Worm (Caenorhabditis elegans) whole organism, L3 larva: Measurements from ENCODE around the gene T28D9.11.
A peak's percentile ranks its signal among the peaks of the same experiment; 100 is the strongest.

Source experiments
- R02D3.7 ChIP-seq: fragments of 150-350 bp; optimal IDR thresholded peaks from 2 replicates; lab custom pipeline; 2014; ENCODE audit warnings: missing biosample characterization, missing genetic modification characterization
- ZK546.5 ChIP-seq: sonication (generic microtip); optimal IDR thresholded peaks from 2 replicates; lab custom pipeline; 2017; ENCODE audit warnings: missing biosample characterization, missing genetic modification characterization
- aly-2 ChIP-seq: fragments of 150-350 bp; optimal IDR thresholded peaks from 2 replicates; lab custom pipeline; 2014; ENCODE audit warnings: missing biosample characterization, missing genetic modification characterization
- ama-1 ChIP-seq: fragments of 150-350 bp; optimal IDR thresholded peaks from 2 replicates; lab custom pipeline; 2018
- ceh-16 ChIP-seq: sonication (generic microtip); optimal IDR thresholded peaks from 2 replicates; lab custom pipeline; 2017; ENCODE audit warnings: missing biosample characterization, missing genetic modification characterization
- ceh-28 ChIP-seq: fragments of 150-350 bp; optimal IDR thresholded peaks from 2 replicates; lab custom pipeline; 2014; ENCODE audit warnings: missing biosample characterization, missing genetic modification reagents, missing genetic modification characterization
- ceh-9 ChIP-seq: sonication (generic microtip); optimal IDR thresholded peaks from 2 replicates; lab custom pipeline; 2018; ENCODE audit warnings: missing biosample characterization, missing genetic modification characterization
- daf-12 ChIP-seq: fragments of 150-350 bp; optimal IDR thresholded peaks from 2 replicates; lab custom pipeline; 2014; ENCODE audit warnings: missing biosample characterization, missing genetic modification reagents, missing genetic modification characterization
- egl-27 ChIP-seq: sonication (generic microtip); optimal IDR thresholded peaks from 4 replicates; lab custom pipeline; 2017; ENCODE audit warnings: missing biosample characterization, missing genetic modification reagents, missing genetic modification characterization
- egl-5 ChIP-seq: fragments of 150-350 bp; optimal IDR thresholded peaks from 2 replicates; lab custom pipeline; 2017; ENCODE audit warnings: missing biosample characterization, missing genetic modification reagents, missing genetic modification characterization, inconsistent platforms
- elt-1 ChIP-seq: fragments of 150-350 bp; optimal IDR thresholded peaks from 2 replicates; lab custom pipeline; 2014; ENCODE audit warnings: missing biosample characterization, missing genetic modification characterization
- elt-2 ChIP-seq: sonication (generic microtip); optimal IDR thresholded peaks from 2 replicates; lab custom pipeline; 2016; ENCODE audit warnings: missing genetic modification reagents, mild to moderate bottlenecking, missing genetic modification characterization, missing compliant biosample characterization
- elt-3 ChIP-seq, 3 experiments: fragments of 150-350 bp in 1 of 3; sonication (generic microtip) in 2 of 3; optimal IDR thresholded peaks; 2 replicates in 2 of 3; 4 replicates in 1 of 3; lab custom pipeline; 2014 to 2017; ENCODE audit warnings: missing biosample characterization in 3 of 3, missing genetic modification characterization in 3 of 3
- fkh-10 ChIP-seq: sonication (generic microtip); optimal IDR thresholded peaks from 2 replicates; lab custom pipeline; 2017; ENCODE audit warnings: missing biosample characterization, missing genetic modification reagents, missing genetic modification characterization
- fos-1 ChIP-seq: fragments of 150-350 bp; optimal IDR thresholded peaks from 2 replicates; lab custom pipeline; 2014; ENCODE audit warnings: missing biosample characterization, missing genetic modification characterization
- hmg-11 ChIP-seq: sonication (generic microtip); optimal IDR thresholded peaks from 2 replicates; lab custom pipeline; 2016; ENCODE audit warnings: missing genetic modification characterization, missing compliant biosample characterization
- jun-1 ChIP-seq: fragments of 150-350 bp; optimal IDR thresholded peaks from 2 replicates; lab custom pipeline; 2014; ENCODE audit warnings: missing biosample characterization, missing genetic modification reagents, missing genetic modification characterization
- lin-15B ChIP-seq: fragments of 150-350 bp; optimal IDR thresholded peaks from 2 replicates; lab custom pipeline; 2014; ENCODE audit warnings: missing biosample characterization, missing genetic modification characterization
- lin-39 ChIP-seq: fragments of 150-350 bp; optimal IDR thresholded peaks from 2 replicates; lab custom pipeline; 2018; ENCODE audit warnings: missing biosample characterization, missing genetic modification reagents, missing genetic modification characterization
- lsy-12 ChIP-seq: sonication (generic microtip); optimal IDR thresholded peaks from 2 replicates; lab custom pipeline; 2016; ENCODE audit warnings: mild to moderate bottlenecking, missing genetic modification characterization, missing compliant biosample characterization
- mdl-1 ChIP-seq: fragments of 150-350 bp; optimal IDR thresholded peaks from 2 replicates; lab custom pipeline; 2014; ENCODE audit warnings: missing biosample characterization, missing genetic modification characterization
- mml-1 ChIP-seq: fragments of 150-350 bp; sonication (generic microtip); optimal IDR thresholded peaks from 3 replicates; lab custom pipeline; 2014; ENCODE audit warnings: missing biosample characterization, missing genetic modification characterization
- nfya-1 ChIP-seq: sonication (generic microtip); optimal IDR thresholded peaks from 2 replicates; lab custom pipeline; 2017; ENCODE audit warnings: missing genetic modification characterization, mild to moderate bottlenecking, missing compliant biosample characterization, antibody characterized with exemption, moderate library complexity; ENCODE audit not compliant: insufficient read depth
- nhr-11 ChIP-seq: fragments of 150-350 bp; optimal IDR thresholded peaks from 2 replicates; lab custom pipeline; 2014; ENCODE audit warnings: missing biosample characterization, missing genetic modification characterization
- nhr-12 ChIP-seq: fragments of 150-350 bp; optimal IDR thresholded peaks from 2 replicates; lab custom pipeline; 2014; ENCODE audit warnings: missing biosample characterization, missing genetic modification characterization
- nhr-23 ChIP-seq: fragments of 150-350 bp; optimal IDR thresholded peaks from 2 replicates; lab custom pipeline; 2014; ENCODE audit warnings: missing biosample characterization, missing genetic modification reagents, missing genetic modification characterization
- nhr-237 ChIP-seq: fragments of 150-350 bp; optimal IDR thresholded peaks from 2 replicates; lab custom pipeline; 2014; ENCODE audit warnings: missing biosample characterization, missing genetic modification characterization
- nhr-25 ChIP-seq: sonication (generic microtip); optimal IDR thresholded peaks from 2 replicates; lab custom pipeline; 2017; ENCODE audit warnings: missing biosample characterization, missing genetic modification characterization
- nhr-28 ChIP-seq: fragments of 150-350 bp; optimal IDR thresholded peaks from 2 replicates; lab custom pipeline; 2014; ENCODE audit warnings: missing biosample characterization, missing genetic modification characterization
- nhr-43 ChIP-seq: sonication (generic microtip); optimal IDR thresholded peaks from 2 replicates; lab custom pipeline; 2016; ENCODE audit warnings: mild to moderate bottlenecking, missing genetic modification characterization, missing compliant biosample characterization; ENCODE audit not compliant: poor library complexity, severe bottlenecking
- nhr-67 ChIP-seq: fragments of 150-350 bp; optimal IDR thresholded peaks from 2 replicates; lab custom pipeline; 2014; ENCODE audit warnings: missing biosample characterization, missing genetic modification characterization
- nhr-77 ChIP-seq: fragments of 150-350 bp; optimal IDR thresholded peaks from 2 replicates; lab custom pipeline; 2014; ENCODE audit warnings: missing biosample characterization, missing genetic modification characterization
- pha-4 ChIP-seq: fragments of 150-350 bp; optimal IDR thresholded peaks from 2 replicates; lab custom pipeline; 2014; ENCODE audit warnings: missing biosample characterization, missing genetic modification reagents, missing genetic modification characterization
- pqm-1 ChIP-seq: fragments of 150-350 bp; optimal IDR thresholded peaks from 2 replicates; lab custom pipeline; 2017; ENCODE audit warnings: missing biosample characterization, missing genetic modification characterization, inconsistent platforms
- skn-1 ChIP-seq: fragments of 150-350 bp; optimal IDR thresholded peaks from 2 replicates; lab custom pipeline; 2014; ENCODE audit warnings: missing biosample characterization, missing genetic modification characterization
- snpc-4 ChIP-seq: fragments of 150-350 bp; optimal IDR thresholded peaks from 2 replicates; lab custom pipeline; 2014; ENCODE audit warnings: missing biosample characterization, missing genetic modification characterization
- tbx-2 ChIP-seq: sonication (generic microtip); optimal IDR thresholded peaks from 2 replicates; lab custom pipeline; 2016; ENCODE audit warnings: mild to moderate bottlenecking, missing genetic modification characterization, missing compliant biosample characterization
- unc-62 ChIP-seq: fragments of 150-350 bp; sonication (generic microtip); optimal IDR thresholded peaks from 4 replicates; lab custom pipeline; 2014; ENCODE audit warnings: missing biosample characterization, missing genetic modification reagents, missing genetic modification characterization
- ztf-11 ChIP-seq: fragments of 150-350 bp; optimal IDR thresholded peaks from 2 replicates; lab custom pipeline; 2014; ENCODE audit warnings: missing biosample characterization, missing genetic modification characterization
- ztf-4 ChIP-seq: fragments of 150-350 bp; optimal IDR thresholded peaks from 2 replicates; lab custom pipeline; 2014; ENCODE audit warnings: missing biosample characterization, missing genetic modification characterization

T28D9.11 gene

DNA sequence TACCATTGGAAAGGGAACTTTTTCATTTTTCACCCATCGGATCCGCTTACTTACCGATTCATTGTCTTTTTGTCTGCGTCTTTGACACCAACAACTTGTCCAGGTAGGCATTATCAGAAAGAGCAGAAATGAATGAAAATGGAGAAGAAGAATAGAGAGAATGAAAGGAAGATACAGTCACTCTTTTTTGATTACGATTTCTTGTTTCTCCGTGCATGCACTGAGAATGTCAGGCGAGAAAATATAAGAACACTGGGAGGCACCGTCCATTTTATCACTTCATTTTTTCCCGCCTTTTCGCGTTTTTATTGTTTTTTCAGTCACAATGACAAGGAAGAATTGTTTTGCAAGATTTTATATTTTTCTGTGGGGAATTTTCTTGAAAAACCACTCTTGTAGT, 22.5 kb downstream of the T28D9.11 start:
- no peak for TF ChIP-seq nhr-12 (tag; lab: Kevin White, UChicago)
- no peak for TF ChIP-seq ceh-28
- no peak for TF ChIP-seq daf-12 (tag; lab: Kevin White, UChicago)
- TF ChIP-seq aly-2 = no peak
- no peak for TF ChIP-seq ceh-16 (tag; lab: Kevin White, UChicago)
- TF ChIP-seq elt-2 = peak; percentile 62
- no peak for TF ChIP-seq nhr-23 (tag; lab: Kevin White, UChicago)
- TF ChIP-seq nhr-25 (tag; lab: Kevin White, UChicago) = no peak
- TF ChIP-seq pqm-1 = peak; percentile 11
- no peak for TF ChIP-seq lin-39 (tag; lab: Kevin White, UChicago)
- TF ChIP-seq jun-1 (tag; lab: Kevin White, UChicago) = no peak
- no peak for TF ChIP-seq fos-1 (tag; lab: Kevin White, UChicago)

DNA sequence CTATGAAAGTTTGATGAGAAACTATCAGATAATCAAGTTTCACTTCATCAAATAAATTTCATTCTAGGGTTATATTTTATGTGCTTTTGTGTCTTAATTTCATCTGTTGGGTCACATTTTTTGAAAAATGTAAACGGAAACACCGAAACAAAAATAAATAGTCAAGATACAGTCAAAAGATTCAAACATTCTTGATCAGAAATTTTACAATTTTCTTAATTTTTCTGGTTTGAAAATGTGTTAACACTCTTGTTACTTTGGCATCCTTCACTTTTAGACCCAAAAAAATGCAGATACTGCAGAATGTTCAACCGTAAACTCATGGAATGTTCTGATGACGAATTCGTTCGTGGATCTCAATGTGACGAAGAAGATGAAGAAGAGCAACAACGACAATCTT, 37.1 kb downstream of the T28D9.11 start, which contains the start of gene aptf-1:
Gene aptf-1 (plus strand): TSS at position 301 of the 400 bp plus-strand sequence.
- TF ChIP-seq nhr-28 (tag; lab: Kevin White, UChicago) (no peak), pha-4 (no peak)

ce11 chrII:6453341-6453806, 38.4 kb downstream of the T28D9.11 start, which contains the start of gene atg-16.2:
TSS of gene atg-16.2 (minus strand) at chrII:6453391.
- TF ChIP-seq tbx-2 (tag; lab: Kevin White, UChicago) = no peak
- TF ChIP-seq lin-39 (tag; lab: Kevin White, UChicago) = peak; percentile 42
- TF ChIP-seq lin-15B (tag; lab: Kevin White, UChicago) = peak; percentile 64
- peak; percentile 84 for TF ChIP-seq pha-4
- peak; percentile 82 for TF ChIP-seq snpc-4 (tag; lab: Kevin White, UChicago)
- peak; percentile 58 for TF ChIP-seq nfya-1 (tag; lab: Kevin White, UChicago)
- TF ChIP-seq nhr-25 (tag; lab: Kevin White, UChicago) = peak; percentile 71
- no peak for TF ChIP-seq hmg-11 (tag; lab: Kevin White, UChicago)
- TF ChIP-seq ceh-16 (tag; lab: Kevin White, UChicago) = no peak
- peak; percentile 39 for TF ChIP-seq elt-2
- TF ChIP-seq egl-5 = peak; percentile 12
- TF ChIP-seq nhr-43 = peak; percentile 6

DNA sequence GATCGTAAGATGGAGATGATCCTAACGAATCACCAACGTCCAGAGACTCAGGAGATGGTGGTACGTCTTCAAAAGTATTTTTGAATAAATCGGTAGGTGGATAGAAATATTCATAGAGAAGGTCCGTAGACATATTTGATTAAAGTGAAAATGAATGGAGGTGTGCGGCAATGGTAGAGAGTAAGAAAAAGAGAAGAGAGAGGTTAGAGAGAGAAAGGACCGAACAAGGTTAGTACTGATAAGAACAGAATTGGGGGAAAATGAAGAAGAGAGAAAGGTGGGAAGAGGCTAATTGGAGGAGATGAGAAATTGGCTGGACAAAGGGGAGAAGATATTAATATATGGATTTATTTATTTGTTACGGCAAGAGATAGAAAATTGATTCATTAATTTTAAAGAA, 42.1 kb downstream of the T28D9.11 start, which contains the start of gene nhr-22:
Gene nhr-22 (minus strand): TSS at position 137 of the 400 bp plus-strand sequence.
- TF ChIP-seq elt-2 = peak; percentile 37
- TF ChIP-seq nhr-67 (tag; lab: Kevin White, UChicago) = no peak

ce11 chrII:6448656-6449055, 43.1 kb downstream of the T28D9.11 start:
- TF ChIP-seq elt-1 (tag; lab: Kevin White, UChicago) (no peak), nhr-67 (tag; lab: Kevin White, UChicago) (no peak), unc-62 (GFP tag; lab: Kevin White, UChicago) (no peak), lin-15B (tag; lab: Kevin White, UChicago) (no peak), egl-5 (no peak), daf-12 (tag; lab: Kevin White, UChicago) (no peak), ceh-9 (tag; lab: Kevin White, UChicago) (no peak), mml-1 (no peak), nhr-11 (tag; lab: Kevin White, UChicago) (no peak), elt-3 (tag; optimal IDR thresholded peaks at IDR 0.05; lab: Kevin White, UChicago) (no peak), ZK546.5 (tag; lab: Kevin White, UChicago) (no peak), egl-27 (tag; lab: Kevin White, UChicago) (no peak), nhr-23 (tag; lab: Kevin White, UChicago) (peak; percentile 14), elt-2 (peak; percentile 53), nhr-237 (tag; lab: Kevin White, UChicago) (no peak), R02D3.7 (no peak), nhr-77 (no peak), pha-4 (no peak), pqm-1 (peak; percentile 9), nfya-1 (tag; lab: Kevin White, UChicago) (no peak), fkh-10 (GFP tag; lab: Kevin White, UChicago) (no peak), ztf-11 (tag; lab: Kevin White, UChicago) (no peak), ztf-4 (tag; lab: Kevin White, UChicago) (no peak), snpc-4 (tag; lab: Kevin White, UChicago) (no peak), mdl-1 (tag; lab: Kevin White, UChicago) (no peak), nhr-43 (no peak), nhr-25 (tag; lab: Kevin White, UChicago) (peak; percentile 52), lsy-12 (tag; lab: Kevin White, UChicago) (no peak), skn-1 (tag; lab: Kevin White, UChicago) (no peak), ama-1 (no peak)
- TF ChIP-seq, all 47 proteins: peak for 4
